Worm (Caenorhabditis elegans) whole organism, L4 larva: ENCODE measurements around the gene srw-32.

Experiments used
- F44E2.7 ChIP-seq: fragments of 200-800 bp; sonication (Bioruptor generic); IDR thresholded peaks from 2 replicates; pipeline ENCODE4 v2.1.2; 2022; ENCODE audit warnings: missing genetic modification characterization, missing compliant biosample characterization
- T20F7.1 ChIP-seq: fragments of 200-800 bp; sonication (Bioruptor generic); optimal IDR thresholded peaks from 2 replicates; lab custom pipeline; 2018; ENCODE audit warnings: mild to moderate bottlenecking, missing genetic modification characterization, missing compliant biosample characterization
- Y105C5A.15 ChIP-seq: fragments of 200-800 bp; sonication (Bioruptor generic); IDR thresholded peaks from 2 replicates; pipeline ENCODE4 v1.3.6; 2022; ENCODE audit warnings: missing genetic modification characterization, missing compliant biosample characterization
- Y48G9A.11 ChIP-seq: fragments of 200-800 bp; sonication (Bioruptor generic); IDR thresholded peaks from 2 replicates; pipeline ENCODE4 v1.3.6; 2022; ENCODE audit warnings: missing genetic modification reagents, missing genetic modification characterization, missing compliant biosample characterization
- ZK337.2 ChIP-seq: fragments of 200-800 bp; sonication (Bioruptor generic); IDR thresholded peaks from 2 replicates; pipeline ENCODE4 v1.3.6; 2022; ENCODE audit warnings: missing genetic modification reagents, missing genetic modification characterization, missing compliant biosample characterization
- aha-1 ChIP-seq: fragments of 150-350 bp; peaks from one replicate; lab custom pipeline; 2014; ENCODE audit warnings: missing biosample characterization, missing genetic modification characterization
- ceh-62 ChIP-seq: sonication (generic microtip); optimal IDR thresholded peaks from 2 replicates; lab custom pipeline; 2017; ENCODE audit warnings: missing biosample characterization, missing genetic modification characterization
- dpl-1 ChIP-seq: fragments of 150-350 bp; optimal IDR thresholded peaks from 2 replicates; lab custom pipeline; 2014; ENCODE audit warnings: missing biosample characterization, missing genetic modification reagents, missing genetic modification characterization
- duxl-1 ChIP-seq: sonication (generic microtip); optimal IDR thresholded peaks from 2 replicates; lab custom pipeline; 2016; ENCODE audit warnings: mild to moderate bottlenecking, missing genetic modification characterization, moderate library complexity, missing compliant biosample characterization; ENCODE audit not compliant: poor library complexity
- fkh-10 ChIP-seq: fragments of 150-350 bp; optimal IDR thresholded peaks from 2 replicates; lab custom pipeline; 2014; ENCODE audit warnings: missing biosample characterization, missing genetic modification reagents, missing genetic modification characterization
- gei-8 ChIP-seq: fragments of 200-800 bp; sonication (Bioruptor generic); optimal IDR thresholded peaks from 2 replicates; lab custom pipeline; 2018; ENCODE audit warnings: mild to moderate bottlenecking, missing genetic modification characterization, missing compliant biosample characterization
- hlh-30 ChIP-seq: sonication (generic microtip); optimal IDR thresholded peaks from 2 replicates; lab custom pipeline; 2017; ENCODE audit warnings: antibody characterized with exemption, mild to moderate bottlenecking, missing genetic modification characterization, missing compliant biosample characterization; ENCODE audit not compliant: insufficient read depth
- hmg-1.1 ChIP-seq: fragments of 200-800 bp; sonication (Bioruptor generic); IDR thresholded peaks from 2 replicates; pipeline ENCODE4 v1.3.6; 2022; ENCODE audit warnings: missing genetic modification reagents, missing genetic modification characterization, missing compliant biosample characterization
- jun-1 ChIP-seq: fragments of 150-350 bp; optimal IDR thresholded peaks from 2 replicates; lab custom pipeline; 2014; ENCODE audit warnings: missing biosample characterization, missing genetic modification reagents, missing genetic modification characterization
- lim-7 ChIP-seq: fragments of 200-800 bp; sonication (Bioruptor generic); IDR thresholded peaks from 2 replicates; pipeline ENCODE4 v1.3.6; 2022; ENCODE audit warnings: missing genetic modification characterization, missing compliant biosample characterization
- lsy-2 ChIP-seq, 2 experiments: fragments of 150-350 bp in 1 of 2; sonication (generic microtip) in 1 of 2; optimal IDR thresholded peaks; 2 replicates each; lab custom pipeline; 2014 to 2017; ENCODE audit warnings: missing biosample characterization in 2 of 2, missing genetic modification characterization in 2 of 2
- madf-5 ChIP-seq, 2 experiments: fragments of 200-800 bp; sonication (Bioruptor generic); IDR thresholded peaks; 2 replicates each; pipeline ENCODE4 v1.3.6; 2022; ENCODE audit warnings: missing compliant biosample characterization in 2 of 2, missing genetic modification characterization in 2 of 2
- mep-1 ChIP-seq: fragments of 150-350 bp; sonication (generic microtip); optimal IDR thresholded peaks from 3 replicates; lab custom pipeline; 2014; ENCODE audit warnings: missing biosample characterization, missing genetic modification characterization
- mes-2 ChIP-seq: sonication (generic microtip); optimal IDR thresholded peaks from 2 replicates; lab custom pipeline; 2016; ENCODE audit warnings: missing genotype, mild to moderate bottlenecking, missing genetic modification characterization, missing compliant biosample characterization; ENCODE audit not compliant: poor library complexity, severe bottlenecking
- mxl-3 ChIP-seq: fragments of 200-800 bp; sonication (Bioruptor generic); optimal IDR thresholded peaks from 2 replicates; lab custom pipeline; 2018; ENCODE audit warnings: mild to moderate bottlenecking, missing genetic modification characterization, missing compliant biosample characterization
- nhr-10 ChIP-seq: fragments of 150-350 bp; optimal IDR thresholded peaks from 2 replicates; lab custom pipeline; 2014; ENCODE audit warnings: missing biosample characterization, missing genetic modification characterization
- nhr-237 ChIP-seq: sonication (generic microtip); optimal IDR thresholded peaks from 2 replicates; lab custom pipeline; 2017; ENCODE audit warnings: missing biosample characterization, missing genetic modification characterization
- nhr-25 ChIP-seq: sonication (generic microtip); optimal IDR thresholded peaks from 2 replicates; lab custom pipeline; 2017; ENCODE audit warnings: missing genetic modification characterization, mild to moderate bottlenecking, missing compliant biosample characterization, antibody characterized with exemption, moderate library complexity, borderline replicate concordance; ENCODE audit not compliant: insufficient read depth
- nhr-48 ChIP-seq: sonication (generic microtip); optimal IDR thresholded peaks from 2 replicates; lab custom pipeline; 2016; ENCODE audit warnings: mild to moderate bottlenecking, missing genetic modification characterization, missing compliant biosample characterization
- nhr-6 ChIP-seq: fragments of 150-350 bp; optimal IDR thresholded peaks from 2 replicates; lab custom pipeline; 2014; ENCODE audit warnings: missing biosample characterization, missing genetic modification characterization
- nhr-77 ChIP-seq: fragments of 150-350 bp; optimal IDR thresholded peaks from 2 replicates; lab custom pipeline; 2014; ENCODE audit warnings: missing biosample characterization, missing genetic modification characterization
- skn-1 ChIP-seq: fragments of 150-350 bp; optimal IDR thresholded peaks from 2 replicates; lab custom pipeline; 2014; ENCODE audit warnings: missing biosample characterization, missing genetic modification characterization
- snpc-4 ChIP-seq: fragments of 150-350 bp; optimal IDR thresholded peaks from 2 replicates; lab custom pipeline; 2014; ENCODE audit warnings: missing biosample characterization, missing genetic modification characterization
- spr-3 ChIP-seq: fragments of 200-800 bp; sonication (Bioruptor generic); optimal IDR thresholded peaks from 2 replicates; lab custom pipeline; 2018; ENCODE audit warnings: mild to moderate bottlenecking, missing genetic modification characterization, missing compliant biosample characterization
- tra-1 ChIP-seq: fragments of 200-800 bp; sonication (Bioruptor generic); IDR thresholded peaks from 2 replicates; pipeline ENCODE4 v1.3.6; 2022; ENCODE audit warnings: missing genetic modification reagents, missing genetic modification characterization, missing compliant biosample characterization
- unc-39 ChIP-seq: sonication (generic microtip); optimal IDR thresholded peaks from 2 replicates; lab custom pipeline; 2017; ENCODE audit warnings: missing biosample characterization, missing genetic modification characterization
- unc-62 ChIP-seq, 3 experiments: fragments of 150-350 bp in 1 of 3; sonication (generic microtip); optimal IDR thresholded peaks in 2 of 3; peaks in 1 of 3; 1 replicate in 1 of 3; 2 replicates in 2 of 3; lab custom pipeline; 2014 to 2017; ENCODE audit warnings: missing biosample characterization in 3 of 3, missing genetic modification characterization in 3 of 3, missing genetic modification reagents in 3 of 3, missing genotype in 1 of 3
- zfp-3 ChIP-seq: fragments of 200-800 bp; sonication (Bioruptor generic); conservative IDR thresholded peaks from 2 replicates; pipeline ENCODE4 v1.3.6; 2022; ENCODE audit warnings: missing genetic modification reagents, missing genetic modification characterization, missing compliant biosample characterization
- zip-2 ChIP-seq: fragments of 150-350 bp; optimal IDR thresholded peaks from 2 replicates; lab custom pipeline; 2014; ENCODE audit warnings: missing biosample characterization, missing genetic modification characterization
- ztf-11 ChIP-seq: fragments of 150-350 bp; optimal IDR thresholded peaks from 2 replicates; lab custom pipeline; 2014; ENCODE audit warnings: missing biosample characterization, missing genetic modification characterization

srw-32 gene

DNA sequence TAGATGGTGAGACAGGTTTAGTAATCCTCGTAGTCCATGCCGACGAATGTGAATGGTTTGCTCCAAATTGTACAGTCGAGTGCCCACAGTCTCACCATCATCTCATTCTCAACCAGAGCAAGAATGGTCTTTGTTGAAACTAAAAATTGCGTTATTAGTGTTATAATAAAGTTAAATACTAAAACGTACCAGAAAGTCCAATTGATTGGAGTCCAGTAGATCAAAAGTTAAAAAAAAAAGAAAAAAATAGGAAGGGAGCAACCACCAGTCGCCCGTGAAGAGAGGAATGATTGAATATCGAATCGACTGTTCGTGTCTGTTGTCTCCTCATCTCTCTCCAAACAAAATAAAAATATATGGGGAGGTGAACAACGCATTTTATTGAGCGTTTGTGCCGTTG lies 21.9 kb downstream of the srw-32 start, which contains the start of gene C18D4.12:
TSS of gene C18D4.12 (minus strand) at position 101 of the 400 bp plus-strand sequence.
- TF ChIP-seq aha-1 (peak; percentile 8), unc-39 (no peak)

DNA sequence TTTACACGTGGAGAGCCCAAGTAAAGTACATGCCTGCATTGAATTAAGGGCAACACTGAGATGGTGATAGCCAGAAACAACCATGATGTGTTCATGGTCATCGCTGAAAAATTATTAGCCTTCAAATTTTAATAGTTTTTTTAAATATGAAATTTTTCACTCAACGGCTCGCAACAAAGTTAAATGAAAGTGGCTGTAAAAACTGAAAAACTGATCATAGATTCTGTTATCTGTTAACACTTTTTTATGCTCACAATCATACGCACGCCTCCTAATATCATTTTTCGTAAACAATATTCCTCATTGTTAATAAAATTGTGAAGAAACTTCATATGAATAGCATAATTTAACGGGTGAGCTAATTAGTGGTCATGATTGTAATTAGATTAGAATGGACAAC lies 22.8 kb downstream of the srw-32 start, which contains the start of gene C18D4.4:
TSS of gene C18D4.4 (minus strand) at position 101 of the 400 bp plus-strand sequence.
- TF ChIP-seq jun-1 (tag; lab: Kevin White, UChicago) (no peak), nhr-77 (tag; lab: Kevin White, UChicago) (no peak), hmg-1.1 (no peak), nhr-48 (tag; lab: Kevin White, UChicago) (no peak), snpc-4 (tag; lab: Kevin White, UChicago) (no peak), lsy-2 (tag; optimal IDR thresholded peaks at IDR 0.05; lab: Kevin White, UChicago) (no peak), mep-1 (tag; lab: Kevin White, UChicago) (no peak), madf-5 (GFP tag; IDR thresholded peaks at IDR 0.05; lab: Robert Waterston, UW) (no peak), nhr-10 (tag; lab: Kevin White, UChicago) (no peak)
- TF ChIP-seq, all 104 proteins: peak for 0

DNA sequence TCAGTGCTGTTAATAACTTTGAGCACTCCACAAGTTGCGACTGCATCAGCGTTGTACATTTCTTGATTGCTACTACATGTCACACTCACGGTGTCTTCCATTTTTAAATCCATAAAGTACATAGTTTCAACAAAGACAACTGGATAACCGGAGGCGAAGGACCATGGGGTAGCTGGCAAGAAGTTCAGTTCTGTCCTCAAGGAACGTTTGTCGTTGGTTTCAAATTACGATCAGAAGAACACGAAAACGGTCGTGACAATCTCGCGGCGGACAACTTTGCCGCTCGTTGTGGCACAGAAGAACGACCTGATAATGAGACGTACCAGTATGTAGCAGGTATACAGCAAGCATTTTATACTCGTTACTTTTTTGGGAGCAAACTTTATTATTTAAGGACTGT lies 24.1 kb downstream of the srw-32 start, which contains the start of gene C18D4.3:
TSS of gene C18D4.3 (minus strand) at position 101 of the 400 bp plus-strand sequence.
- TF ChIP-seq nhr-25 (tag; lab: Kevin White, UChicago) = no peak
- no peak for TF ChIP-seq ZK337.2 (GFP tag; lab: Robert Waterston, UW)
- no peak for TF ChIP-seq nhr-10 (tag; lab: Kevin White, UChicago)
- no peak for TF ChIP-seq spr-3
- no peak for TF ChIP-seq lsy-2 (tag; optimal IDR thresholded peaks at IDR 0.05; lab: Kevin White, UChicago)
- no peak for TF ChIP-seq zfp-3 (GFP tag; lab: Robert Waterston, UW)
- no peak for TF ChIP-seq mxl-3 (GFP tag; lab: Kevin White, UChicago)
- TF ChIP-seq zip-2 (tag; lab: Kevin White, UChicago) = no peak
- TF ChIP-seq snpc-4 (tag; lab: Kevin White, UChicago) = no peak
- TF ChIP-seq nhr-237 = no peak
- TF ChIP-seq skn-1 (tag; lab: Kevin White, UChicago) = no peak
- TF ChIP-seq hlh-30 (tag; lab: Kevin White, UChicago) = no peak
- no peak for TF ChIP-seq Y105C5A.15 (GFP tag; lab: Robert Waterston, UW)
- TF ChIP-seq ztf-11 (tag; lab: Kevin White, UChicago) = no peak
- no peak for TF ChIP-seq lim-7
- TF ChIP-seq F44E2.7 = no peak
- TF ChIP-seq tra-1 (GFP tag; lab: Robert Waterston, UW) = no peak
- no peak for TF ChIP-seq ceh-62 (tag; lab: Kevin White, UChicago)
- TF ChIP-seq Y48G9A.11 (GFP tag; lab: Robert Waterston, UW) = no peak
- no peak for TF ChIP-seq dpl-1 (GFP tag; lab: Kevin White, UChicago)

DNA sequence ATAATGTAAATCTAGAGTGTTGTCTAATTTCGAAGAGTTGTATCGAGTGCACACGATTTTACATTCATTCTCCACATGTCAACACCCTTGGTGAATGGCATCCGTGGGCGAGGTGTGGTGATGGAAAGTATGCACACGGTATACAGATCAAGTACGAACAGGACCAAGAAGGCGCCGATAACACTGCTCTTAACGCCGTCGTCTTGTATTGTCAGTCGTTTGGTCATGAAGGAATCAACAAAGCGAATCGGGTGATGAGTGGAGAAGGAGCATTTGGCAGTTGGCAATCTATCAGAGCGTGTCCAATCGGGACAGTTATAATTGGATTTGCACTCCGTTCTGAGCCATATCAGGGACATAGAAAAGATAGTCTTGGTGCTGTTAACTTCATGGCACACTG lies 24.6 kb downstream of the srw-32 start:
- TF ChIP-seq fkh-10 (no peak), nhr-25 (tag; lab: Kevin White, UChicago) (no peak), gei-8 (GFP tag; lab: Kevin White, UChicago) (no peak), aha-1 (peak; percentile 67), unc-62 (GFP tag; optimal IDR thresholded peaks at IDR 0.05 in 1 of 2; lab: Kevin White, UChicago) (peak in 1 of 2 experiments; percentile 68), unc-62 (tag; optimal IDR thresholded peaks at IDR 0.05; lab: Kevin White, UChicago) (no peak)
- TF ChIP-seq, all 104 proteins: peak for 2

DNA sequence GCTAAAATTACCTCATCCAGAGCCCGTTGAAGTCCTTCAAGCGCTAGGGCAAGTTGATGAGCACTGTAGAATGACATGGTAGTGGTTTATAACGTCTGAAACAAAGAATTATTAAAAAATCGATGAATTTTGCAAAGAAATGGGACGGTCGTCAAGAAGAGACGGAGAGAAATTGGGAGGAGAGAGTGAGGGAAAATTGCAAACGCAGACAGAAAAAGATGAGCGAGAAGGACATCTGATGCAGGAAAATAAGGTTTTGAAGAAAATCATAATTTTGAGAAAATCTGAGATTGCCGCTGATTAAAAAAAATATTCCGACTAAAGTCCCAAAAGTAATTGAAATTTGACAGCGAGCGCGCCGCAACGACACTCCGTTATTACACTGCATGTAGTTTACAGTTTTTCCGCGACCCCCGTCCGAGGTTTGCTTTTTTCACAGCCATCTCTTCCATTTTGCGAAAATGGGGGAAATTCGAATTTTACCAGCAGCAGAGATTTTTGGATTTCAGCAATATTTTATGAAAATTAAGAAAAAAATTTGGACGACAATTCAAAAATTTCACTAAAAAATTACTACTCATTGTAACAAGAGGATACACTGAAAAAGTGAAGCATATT lies 29.8 kb downstream of the srw-32 start, which contains the start of gene C18D4.6:
TSS of gene C18D4.6 (minus strand) at position 97 of the 618 bp plus-strand sequence.
- no peak for TF ChIP-seq nhr-6
- TF ChIP-seq duxl-1 (tag; lab: Kevin White, UChicago) = peak; percentile 85
- TF ChIP-seq T20F7.1 (GFP tag; lab: Kevin White, UChicago) = peak; percentile 83
- TF ChIP-seq dpl-1 (GFP tag; lab: Kevin White, UChicago) = peak; percentile 3
- TF ChIP-seq mes-2 (tag; lab: Kevin White, UChicago) = peak; percentile 54
